Worm (Caenorhabditis elegans): Measurements from ENCODE around the gene F27E5.9.

Gene F27E5.9

ce11 chrII:10134285-10134995, at the start of gene F27E5.9:
F27E5.9 (plus strand) TSS chrII:10134945.
- TF ChIP-seq flt-1 (GFP tag; IDR thresholded peaks at IDR 0.05) (no peak), klf-2 (GFP tag; conservative IDR thresholded peaks at IDR 0.05) (no peak)

DNA sequence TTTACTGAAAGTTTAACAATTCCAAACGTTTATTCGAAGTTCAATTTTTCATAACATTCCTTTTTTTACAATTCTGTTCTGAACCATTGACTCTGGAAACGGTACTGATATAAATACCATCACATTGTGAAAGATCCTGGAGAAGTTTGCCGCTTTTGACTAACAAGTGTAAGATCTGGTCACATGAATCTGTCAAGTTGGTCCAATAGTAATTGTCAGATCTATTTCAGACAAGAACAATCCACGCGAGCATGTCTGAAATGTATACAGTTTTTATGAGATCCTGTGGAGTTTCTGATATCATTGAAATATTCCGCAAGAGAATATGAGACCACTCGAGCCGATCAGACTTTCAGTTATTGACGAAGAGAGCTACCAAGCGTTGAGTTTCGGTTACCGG, 41.6 kb upstream of the F27E5.9 start:
- TF ChIP-seq tab-1 (GFP tag; IDR thresholded peaks at IDR 0.05) = no peak
- TF ChIP-seq med-1 (GFP tag; optimal IDR thresholded peaks at IDR 0.05; ENCODE audit: insufficient read depth) = no peak
- no peak for TF ChIP-seq ref-1 (GFP tag; conservative IDR thresholded peaks at IDR 0.05)
- TF ChIP-seq T22C8.4 (GFP tag; IDR thresholded peaks at IDR 0.05) = no peak
- TF ChIP-seq ztf-23 (GFP tag; IDR thresholded peaks at IDR 0.05) = no peak
- TF ChIP-seq ztf-29 (GFP tag; IDR thresholded peaks at IDR 0.05) = no peak
- no peak for TF ChIP-seq flt-1 (GFP tag; IDR thresholded peaks at IDR 0.05)
- TF ChIP-seq klf-2 (GFP tag; conservative IDR thresholded peaks at IDR 0.05) = no peak

ce11 chrII:10094190-10094923, 40.4 kb upstream of the F27E5.9 start, which contains the start of gene lact-2:
lact-2 (plus strand) TSS chrII:10094873.
- TF ChIP-seq ztf-29 (GFP tag; IDR thresholded peaks at IDR 0.05) = no peak
- TF ChIP-seq klf-2 (GFP tag; conservative IDR thresholded peaks at IDR 0.05) = no peak
- no peak for TF ChIP-seq tab-1 (GFP tag; IDR thresholded peaks at IDR 0.05)
- TF ChIP-seq flt-1 (GFP tag; IDR thresholded peaks at IDR 0.05) = no peak
- TF ChIP-seq cog-1 (tag; optimal IDR thresholded peaks at IDR 0.05) = no peak
- no peak for TF ChIP-seq ztf-23 (GFP tag; IDR thresholded peaks at IDR 0.05)
- no peak for TF ChIP-seq T22C8.4 (GFP tag; IDR thresholded peaks at IDR 0.05)
- no peak for TF ChIP-seq ref-1 (GFP tag; conservative IDR thresholded peaks at IDR 0.05)
- TF ChIP-seq med-1 (GFP tag; optimal IDR thresholded peaks at IDR 0.05; ENCODE audit: insufficient read depth) = no peak

- TF ChIP-seq ztf-29 (GFP tag; IDR thresholded peaks at IDR 0.05) (no peak), flt-1 (GFP tag; IDR thresholded peaks at IDR 0.05) (no peak), med-1 (GFP tag; optimal IDR thresholded peaks at IDR 0.05; ENCODE audit: insufficient read depth) (no peak), T22C8.4 (GFP tag; IDR thresholded peaks at IDR 0.05) (no peak), tab-1 (GFP tag; IDR thresholded peaks at IDR 0.05) (no peak), klf-2 (GFP tag; conservative IDR thresholded peaks at IDR 0.05) (no peak)
Observed at ce11 chrII:10095224-10095623, 39.5 kb upstream of the F27E5.9 start.

DNA sequence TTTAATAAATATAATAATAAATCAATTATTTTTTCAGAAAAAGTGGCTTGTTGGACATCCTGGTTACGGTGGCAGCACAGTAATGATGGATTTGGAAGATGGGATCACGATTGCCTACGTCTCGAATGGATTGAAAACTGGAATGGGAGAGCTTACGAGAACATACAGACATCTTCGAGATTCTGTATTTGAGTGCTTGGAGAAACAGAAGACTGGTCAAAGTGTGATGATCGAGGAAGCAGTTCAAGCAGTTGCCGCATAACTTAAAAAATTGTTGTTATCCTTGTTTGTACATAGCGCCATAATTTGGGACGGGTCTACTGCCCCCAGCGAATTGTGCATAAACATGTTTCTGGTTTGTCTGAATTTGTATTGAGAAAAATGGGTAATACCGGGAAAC, 36.3 kb upstream of the F27E5.9 start:
- TF ChIP-seq cog-1 (tag; optimal IDR thresholded peaks at IDR 0.05) (no peak), ztf-23 (GFP tag; IDR thresholded peaks at IDR 0.05) (no peak), ztf-29 (GFP tag; IDR thresholded peaks at IDR 0.05) (no peak), klf-2 (GFP tag; conservative IDR thresholded peaks at IDR 0.05) (no peak), med-1 (GFP tag; optimal IDR thresholded peaks at IDR 0.05; ENCODE audit: insufficient read depth) (no peak)

DNA sequence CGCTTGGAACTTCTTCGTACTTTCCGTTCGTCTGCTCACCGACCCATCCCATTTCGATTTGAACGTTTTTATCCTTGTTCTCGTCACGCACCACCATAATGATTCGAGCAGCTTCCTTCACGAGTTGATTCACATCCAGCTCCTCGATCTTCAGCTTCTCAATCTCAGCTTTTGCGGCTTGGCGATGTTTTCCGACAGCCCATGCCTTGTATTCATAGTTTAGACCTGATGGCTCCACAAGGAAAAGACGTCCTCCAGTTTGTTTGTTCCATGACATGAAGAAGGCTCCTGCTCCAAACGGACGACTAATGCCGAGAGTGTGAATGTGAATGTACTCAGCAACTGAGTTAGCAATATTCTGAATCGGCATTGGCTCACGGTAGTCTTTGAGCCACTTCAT, 35.7 kb upstream of the F27E5.9 start:
- TF ChIP-seq ref-1 (GFP tag; conservative IDR thresholded peaks at IDR 0.05) (no peak), cog-1 (tag; optimal IDR thresholded peaks at IDR 0.05) (no peak), med-1 (GFP tag; optimal IDR thresholded peaks at IDR 0.05; ENCODE audit: insufficient read depth) (no peak), ztf-29 (GFP tag; IDR thresholded peaks at IDR 0.05) (no peak), klf-2 (GFP tag; conservative IDR thresholded peaks at IDR 0.05) (no peak), T22C8.4 (GFP tag; IDR thresholded peaks at IDR 0.05) (no peak), ztf-23 (GFP tag; IDR thresholded peaks at IDR 0.05) (no peak), tab-1 (GFP tag; IDR thresholded peaks at IDR 0.05) (no peak), flt-1 (GFP tag; IDR thresholded peaks at IDR 0.05) (no peak)

- TF ChIP-seq klf-2 (GFP tag; conservative IDR thresholded peaks at IDR 0.05) = no peak
- TF ChIP-seq ztf-23 (GFP tag; IDR thresholded peaks at IDR 0.05) = no peak
- no peak for TF ChIP-seq ztf-29 (GFP tag; IDR thresholded peaks at IDR 0.05)
- TF ChIP-seq flt-1 (GFP tag; IDR thresholded peaks at IDR 0.05) = no peak
- TF ChIP-seq cog-1 (tag; optimal IDR thresholded peaks at IDR 0.05) = no peak
- no peak for TF ChIP-seq ref-1 (GFP tag; conservative IDR thresholded peaks at IDR 0.05)
- TF ChIP-seq tab-1 (GFP tag; IDR thresholded peaks at IDR 0.05) = no peak
- TF ChIP-seq med-1 (GFP tag; optimal IDR thresholded peaks at IDR 0.05; ENCODE audit: insufficient read depth) = no peak
- no peak for TF ChIP-seq T22C8.4 (GFP tag; IDR thresholded peaks at IDR 0.05)
Observed at ce11 chrII:10099804-10100360, 34.9 kb upstream of the F27E5.9 start, which contains the start of the genes pas-7 and puf-12. pas-7 (minus strand) TSS chrII:10099854. puf-12 (plus strand) TSS chrII:10100310.

DNA sequence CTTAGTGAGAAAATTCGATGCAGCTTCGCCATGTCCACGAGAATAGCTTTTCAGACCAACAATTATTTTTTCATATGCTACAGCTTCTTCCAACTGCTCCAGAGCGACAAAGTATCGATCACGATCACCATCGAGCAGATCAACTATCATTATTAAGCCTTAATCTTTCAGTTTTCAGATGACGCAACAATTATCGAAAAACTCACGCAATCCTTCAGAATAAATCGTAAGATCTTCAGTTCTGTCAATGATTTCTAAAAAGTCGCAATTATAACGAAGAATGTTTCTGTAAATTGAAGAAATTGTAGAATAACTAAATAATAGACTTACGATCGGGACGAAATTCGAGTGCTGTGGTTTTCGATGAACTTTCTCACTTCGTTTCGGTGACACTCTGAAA, 31.5 kb upstream of the F27E5.9 start:
- TF ChIP-seq ref-1 (GFP tag; conservative IDR thresholded peaks at IDR 0.05) (no peak), cog-1 (tag; optimal IDR thresholded peaks at IDR 0.05) (no peak), tab-1 (GFP tag; IDR thresholded peaks at IDR 0.05) (no peak)

DNA sequence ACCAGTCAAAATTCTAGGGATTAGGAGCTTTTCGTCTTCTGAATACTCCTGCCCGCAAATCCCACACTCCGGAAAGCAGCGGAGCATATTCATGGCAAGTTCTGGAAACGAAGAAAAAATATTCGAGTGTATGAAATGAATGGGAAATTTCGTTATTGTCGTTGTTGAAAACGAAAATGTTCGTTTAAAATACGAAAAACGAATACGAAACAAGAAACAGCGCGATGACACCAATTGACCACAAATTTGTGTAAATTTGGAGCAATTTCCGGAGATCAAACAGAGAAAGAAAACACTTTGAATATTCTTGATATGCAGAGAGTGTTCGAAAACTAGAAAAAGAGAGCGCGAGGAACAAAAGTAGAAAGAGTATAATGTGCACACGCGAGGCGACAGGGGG, 29.1 kb upstream of the F27E5.9 start, which contains the start of gene ZK945.4:
TSS of gene ZK945.4 (minus strand) at position 101 of the 400 bp plus-strand sequence.
- TF ChIP-seq cog-1 (tag; optimal IDR thresholded peaks at IDR 0.05) (no peak), T22C8.4 (GFP tag; IDR thresholded peaks at IDR 0.05) (no peak), klf-2 (GFP tag; conservative IDR thresholded peaks at IDR 0.05) (no peak), flt-1 (GFP tag; IDR thresholded peaks at IDR 0.05) (no peak), tab-1 (GFP tag; IDR thresholded peaks at IDR 0.05) (no peak), med-1 (GFP tag; optimal IDR thresholded peaks at IDR 0.05; ENCODE audit: insufficient read depth) (no peak), ref-1 (GFP tag; conservative IDR thresholded peaks at IDR 0.05) (no peak)

- no peak for TF ChIP-seq cog-1 (tag; optimal IDR thresholded peaks at IDR 0.05)
- TF ChIP-seq tab-1 (GFP tag; IDR thresholded peaks at IDR 0.05) = no peak
- no peak for TF ChIP-seq flt-1 (GFP tag; IDR thresholded peaks at IDR 0.05)
- TF ChIP-seq klf-2 (GFP tag; conservative IDR thresholded peaks at IDR 0.05) = no peak
- no peak for TF ChIP-seq T22C8.4 (GFP tag; IDR thresholded peaks at IDR 0.05)
- TF ChIP-seq ref-1 (GFP tag; conservative IDR thresholded peaks at IDR 0.05) = no peak
Observed at ce11 chrII:10106870-10107269, 27.9 kb upstream of the F27E5.9 start, which contains the start of gene ZK945.6. ZK945.6 (minus strand) TSS chrII:10106970.
